Worm (Caenorhabditis elegans): ENCODE measurements around the gene F46F5.5.

F46F5.5 gene

DNA sequence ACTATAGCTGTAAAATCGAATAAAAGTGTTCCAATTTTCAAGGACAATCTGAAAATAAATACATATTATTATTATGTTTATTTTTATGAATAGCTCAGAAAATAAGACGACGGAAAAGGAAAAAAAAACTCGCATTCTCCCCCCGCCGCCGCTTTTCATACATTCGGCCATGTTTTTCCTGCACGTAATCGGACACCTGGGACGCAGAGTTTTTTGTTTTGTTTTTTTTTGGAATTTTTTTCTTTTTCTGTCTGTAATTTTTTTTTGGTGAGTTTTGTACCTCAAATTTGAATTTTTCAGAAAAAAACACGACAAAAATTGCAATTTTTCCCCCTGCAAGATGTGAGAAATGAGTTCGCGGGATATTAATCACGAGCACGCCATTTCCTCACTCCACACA lies 42.6 kb downstream of the F46F5.5 start, which contains the start of gene C08G5.6:
Gene C08G5.6 (plus strand): TSS at position 301 of the 400 bp plus-strand sequence.
- TF ChIP-seq lag-1 (GFP tag; IDR thresholded peaks at IDR 0.05) (no peak), lin-26 (GFP tag; IDR thresholded peaks at IDR 0.05) (no peak), madf-10 (tag; optimal IDR thresholded peaks at IDR 0.05) (no peak), dpl-1 (GFP tag; optimal IDR thresholded peaks at IDR 0.05) (no peak), ztf-22 (GFP tag; optimal IDR thresholded peaks at IDR 0.05) (no peak), Y95B8A.8 (GFP tag; IDR thresholded peaks at IDR 0.05) (no peak), B0035.1 (tag; optimal IDR thresholded peaks at IDR 0.05) (no peak), mes-4 (tag; optimal IDR thresholded peaks at IDR 0.05) (no peak)

- no peak for TF ChIP-seq aptf-2 (GFP tag; conservative IDR thresholded peaks at IDR 0.05)
- TF ChIP-seq madf-3 (GFP tag; IDR thresholded peaks at IDR 0.05), result no peak
- peak; percentile 8; the same call in 1 of the 2 replicates for TF ChIP-seq lin-26 (GFP tag; IDR thresholded peaks at IDR 0.05)
- TF ChIP-seq hsf-1 (GFP tag; IDR thresholded peaks at IDR 0.05), result no peak
- TF ChIP-seq ets-4 (GFP tag; optimal IDR thresholded peaks at IDR 0.05), result no peak
- TF ChIP-seq atf-7 (tag; optimal IDR thresholded peaks at IDR 0.05), result no peak
- TF ChIP-seq F39B2.1 (GFP tag; IDR thresholded peaks at IDR 0.05), result no peak
- peak; percentile 32 for TF ChIP-seq ztf-18 (tag; optimal IDR thresholded peaks at IDR 0.05)
- peak; percentile 44 for TF ChIP-seq die-1 (tag; optimal IDR thresholded peaks at IDR 0.05)
- TF ChIP-seq dpl-1 (GFP tag; optimal IDR thresholded peaks at IDR 0.05), result no peak
- TF ChIP-seq B0261.1 (tag; optimal IDR thresholded peaks at IDR 0.05), result peak; percentile 54
- TF ChIP-seq ceh-100 (GFP tag; IDR thresholded peaks at IDR 0.05), result no peak
- no peak for TF ChIP-seq ceh-40 (GFP tag; IDR thresholded peaks at IDR 0.05)
- TF ChIP-seq ztf-22 (GFP tag; optimal IDR thresholded peaks at IDR 0.05), result no peak
- TF ChIP-seq him-1 (tag; optimal IDR thresholded peaks at IDR 0.05), result no peak
- TF ChIP-seq ekl-4 (GFP tag; IDR thresholded peaks at IDR 0.05), result no peak
- no peak for TF ChIP-seq hmg-20 (GFP tag; IDR thresholded peaks at IDR 0.05)
- no peak for TF ChIP-seq fkh-3 (tag; optimal IDR thresholded peaks at IDR 0.05)
- TF ChIP-seq ztf-25 (GFP tag; IDR thresholded peaks at IDR 0.05), result no peak
- TF ChIP-seq hrde-1 (tag; optimal IDR thresholded peaks at IDR 0.05; ENCODE audit: borderline replicate concordance), result no peak
- TF ChIP-seq ztf-26 (tag; optimal IDR thresholded peaks at IDR 0.05), result no peak
- no peak for TF ChIP-seq lin-40 (tag; optimal IDR thresholded peaks at IDR 0.05)
- TF ChIP-seq tbp1 (GFP tag; optimal IDR thresholded peaks at IDR 0.05), result peak; percentile 82
- no peak for TF ChIP-seq Y79H2A.3 (GFP tag; conservative IDR thresholded peaks at IDR 0.05)
- TF ChIP-seq mel-28 (tag; optimal IDR thresholded peaks at IDR 0.05; ENCODE audit: borderline replicate concordance), result no peak
- TF ChIP-seq mes-4 (tag; optimal IDR thresholded peaks at IDR 0.05), result no peak
- no peak for TF ChIP-seq Y95B8A.8 (GFP tag; IDR thresholded peaks at IDR 0.05)
- TF ChIP-seq rpc-1 (optimal IDR thresholded peaks at IDR 0.05), result peak; percentile 41
- TF ChIP-seq rpc-1 (tag; optimal IDR thresholded peaks at IDR 0.05), result peak; percentile 74
- no peak for TF ChIP-seq snpc-1.3 (tag; optimal IDR thresholded peaks at IDR 0.05; ENCODE audit: insufficient read depth)
- TF ChIP-seq athp-1 (tag; optimal IDR thresholded peaks at IDR 0.05), result no peak
- TF ChIP-seq ztf-28 (GFP tag; IDR thresholded peaks at IDR 0.05), result no peak
- TF ChIP-seq D2030.7 (GFP tag; IDR thresholded peaks at IDR 0.05), result no peak
- TF ChIP-seq zfh-2 (GFP tag; conservative IDR thresholded peaks at IDR 0.05), result no peak
- no peak for TF ChIP-seq C17E4.6 (GFP tag; IDR thresholded peaks at IDR 0.05)
- no peak for TF ChIP-seq let-526 (GFP tag; IDR thresholded peaks at IDR 0.05)
- no peak for TF ChIP-seq mxl-1 (tag; optimal IDR thresholded peaks at IDR 0.05)
- no peak for TF ChIP-seq F37B4.10 (GFP tag; IDR thresholded peaks at IDR 0.05)
- TF ChIP-seq Y56A3A.18 (GFP tag; IDR thresholded peaks at IDR 0.05), result no peak
- no peak for TF ChIP-seq let-607 (tag; optimal IDR thresholded peaks at IDR 0.05)
- no peak for TF ChIP-seq Y67H2A.10 (GFP tag; conservative IDR thresholded peaks at IDR 0.05)
- no peak for TF ChIP-seq ceh-58 (GFP tag; IDR thresholded peaks at IDR 0.05)
- no peak for TF ChIP-seq cebp-2 (GFP tag; IDR thresholded peaks at IDR 0.05)
- no peak for TF ChIP-seq C06A6.2 (GFP tag; conservative IDR thresholded peaks at IDR 0.05)
- no peak for TF ChIP-seq lir-1 (GFP tag; conservative IDR thresholded peaks at IDR 0.05)
These were observed 43.6 kb downstream of the F46F5.5 start for ce11 chrII:769250-769649.

Data from whole organism, young adult.